Fruit fly (Drosophila melanogaster): ENCODE measurements around the gene hh.

Gene hh

dm6 chr3R:23138439-23138838 is 3.3 kb downstream of the hh start:
- TF ChIP-seq Taf1 (GFP tag; IDR thresholded peaks at IDR 0.05) (no peak), CG1647 (GFP tag; optimal IDR thresholded peaks at IDR 0.05) (no peak), CG16815 (GFP tag; optimal IDR thresholded peaks at IDR 0.05) (no peak), cad (GFP tag; optimal IDR thresholded peaks at IDR 0.05) (peak; percentile 73), al (GFP tag; IDR thresholded peaks at IDR 0.05) (no peak), Side (GFP tag; optimal IDR thresholded peaks at IDR 0.05) (no peak), slp2 (GFP tag; optimal IDR thresholded peaks at IDR 0.05) (no peak), Hey (tag; optimal IDR thresholded peaks at IDR 0.05) (no peak), CG8281 (tag; optimal IDR thresholded peaks at IDR 0.05) (no peak), ewg (GFP tag; optimal IDR thresholded peaks at IDR 0.05) (no peak), Ets65A (GFP tag) (peak; percentile 28), CG10654 (GFP tag; optimal IDR thresholded peaks at IDR 0.05) (no peak), D19B (GFP tag; optimal IDR thresholded peaks at IDR 0.05) (no peak), CG10565 (GFP tag; optimal IDR thresholded peaks at IDR 0.05) (no peak), ind (GFP tag; optimal IDR thresholded peaks at IDR 0.05) (no peak), tll (GFP tag; optimal IDR thresholded peaks at IDR 0.05) (peak in 1 of 2 experiments; percentile 86), CG17328 (GFP tag; IDR thresholded peaks at IDR 0.05) (no peak), CG4282 (GFP tag; optimal IDR thresholded peaks at IDR 0.05) (no peak), prd (optimal IDR thresholded peaks at IDR 0.05) (no peak), prd (GFP tag; IDR thresholded peaks at IDR 0.05) (peak; percentile 29; the same call in 1 of the 3 replicates), sr (GFP tag; IDR thresholded peaks at IDR 0.05) (no peak), CG9932 (GFP tag; IDR thresholded peaks at IDR 0.05) (no peak), CG4820 (GFP tag; optimal IDR thresholded peaks at IDR 0.05) (no peak), CG7357 (GFP tag; IDR thresholded peaks at IDR 0.05) (no peak), seq (GFP tag; IDR thresholded peaks at IDR 0.05) (no peak), Opbp (GFP tag; IDR thresholded peaks at IDR 0.05; ENCODE audit: partially characterized antibody) (no peak), Dek (tag; optimal IDR thresholded peaks at IDR 0.05) (no peak), CG17829 (tag; optimal IDR thresholded peaks at IDR 0.05) (no peak), Mad (GFP tag; optimal IDR thresholded peaks at IDR 0.05) (no peak), zen (tag; optimal IDR thresholded peaks at IDR 0.05) (peak; percentile 45), Sox102F (GFP tag; optimal IDR thresholded peaks at IDR 0.05) (no peak), kay (GFP tag; optimal IDR thresholded peaks at IDR 0.05) (no peak)

- peak; percentile 48; the same call in 1 of the 3 replicates for TF ChIP-seq ci (GFP tag; IDR thresholded peaks at IDR 0.05)
- TF ChIP-seq dm (GFP tag; optimal IDR thresholded peaks at IDR 0.05) = no peak
- peak; percentile 13 for TF ChIP-seq CG7271 (tag; optimal IDR thresholded peaks at IDR 0.05)
- TF ChIP-seq CG33557 (GFP tag; optimal IDR thresholded peaks at IDR 0.05) = peak; percentile 53
- no peak for TF ChIP-seq CG2199 (GFP tag; IDR thresholded peaks at IDR 0.05)
- no peak for TF ChIP-seq psq (GFP tag; optimal IDR thresholded peaks at IDR 0.05)
- TF ChIP-seq CG15696 (tag; optimal IDR thresholded peaks at IDR 0.05) = peak; percentile 60
- no peak for TF ChIP-seq CG1233 (GFP tag; optimal IDR thresholded peaks at IDR 0.05)
- peak; percentile 34 for TF ChIP-seq CG5180 (GFP tag; optimal IDR thresholded peaks at IDR 0.05)
- TF ChIP-seq pros (GFP tag; optimal IDR thresholded peaks at IDR 0.05) = peak; percentile 1
- 0 out of 3 replicates have a peak, but pooled peaks have one; percentile 14 for TF ChIP-seq ase (GFP tag; IDR thresholded peaks at IDR 0.05)
- TF ChIP-seq HHEX (GFP tag; optimal IDR thresholded peaks at IDR 0.05) = peak; percentile 1
- TF ChIP-seq schlank (tag; optimal IDR thresholded peaks at IDR 0.05) = no peak
- peak; percentile 39; the same call in 1 of the 2 replicates for TF ChIP-seq Awh (GFP tag; IDR thresholded peaks at IDR 0.05)
- no peak for TF ChIP-seq CG2712 (tag; optimal IDR thresholded peaks at IDR 0.05)
- no peak for TF ChIP-seq CG14014 (GFP tag; IDR thresholded peaks at IDR 0.05)
- TF ChIP-seq CG5953 (GFP tag; IDR thresholded peaks at IDR 0.05) = 0 out of 2 replicates have a peak, but pooled peaks have one; percentile 7
- no peak for TF ChIP-seq Hr51 (GFP tag; optimal IDR thresholded peaks at IDR 0.05)
- TF ChIP-seq tll (GFP tag; optimal IDR thresholded peaks at IDR 0.05) = peak in 1 of 2 experiments; percentile 45
- TF ChIP-seq vvl (GFP tag; IDR thresholded peaks at IDR 0.05) = peak; percentile 27; the same call in 1 of the 2 replicates
- TF ChIP-seq grn (GFP tag; optimal IDR thresholded peaks at IDR 0.05) = no peak
- TF ChIP-seq Hr3 (GFP tag; optimal IDR thresholded peaks at IDR 0.05) = no peak
Measured at dm6 chr3R:23134690-23135089, 7.0 kb downstream of the hh start.

Data from whole organism, embryonic.